Fruit fly (Drosophila melanogaster) whole organism, wandering third instar larva: Measurements from ENCODE around the gene CG46270.

ENCODE experiments used
- Abd-B ChIP-seq: fragments of >200 bp; optimal IDR thresholded peaks from 2 replicates; lab custom pipeline; 2017; ENCODE audit warnings: missing biosample characterization, missing genetic modification characterization
- CG32264 ChIP-seq: fragments of 200-800 bp; sonication (Bioruptor generic); optimal IDR thresholded peaks from 2 replicates; lab custom pipeline; 2016; ENCODE audit warnings: missing biosample characterization, missing genetic modification characterization
- CG9705 ChIP-seq: fragments of 200-800 bp; sonication (Bioruptor generic); optimal IDR thresholded peaks from 2 replicates; lab custom pipeline; 2018; ENCODE audit warnings: missing biosample characterization, mild to moderate bottlenecking, missing genetic modification characterization
- CrebA ChIP-seq: fragments of 200-800 bp; sonication (Bioruptor generic); optimal IDR thresholded peaks from 2 replicates; lab custom pipeline; 2016; ENCODE audit warnings: missing biosample characterization, mild to moderate bottlenecking, missing genetic modification characterization, borderline replicate concordance
- Dfd ChIP-seq: fragments of >200 bp; optimal IDR thresholded peaks from 2 replicates; lab custom pipeline; 2017; ENCODE audit warnings: missing biosample characterization, missing genetic modification characterization
- Dif ChIP-seq: fragments of 200-275, 200-300 bp; sonication (Bioruptor generic); optimal IDR thresholded peaks from 2 replicates; lab custom pipeline; 2018; ENCODE audit warnings: missing biosample characterization, missing genetic modification characterization; ENCODE audit not compliant: partially characterized antibody
- GATAd ChIP-seq: sonication (Bioruptor generic); optimal IDR thresholded peaks from 2 replicates; lab custom pipeline; 2016; ENCODE audit warnings: missing biosample characterization, missing genetic modification characterization
- HLH106 ChIP-seq: fragments of 200-800 bp; optimal IDR thresholded peaks from 3 replicates; lab custom pipeline; 2019; ENCODE audit warnings: missing biosample characterization, mild to moderate bottlenecking, missing genetic modification characterization, moderate library complexity
- Hnf4 ChIP-seq: fragments of 200-800 bp; sonication (Bioruptor generic); optimal IDR thresholded peaks from 2 replicates; lab custom pipeline; 2016; ENCODE audit warnings: missing biosample characterization, mild to moderate bottlenecking, missing genetic modification characterization
- Hr78 ChIP-seq: fragments of >200 bp; optimal IDR thresholded peaks from 2 replicates; lab custom pipeline; 2017; ENCODE audit warnings: missing biosample characterization, missing genetic modification characterization
- Hr83 ChIP-seq: fragments of 200-300 bp; sonication (Bioruptor generic); optimal IDR thresholded peaks from 2 replicates; lab custom pipeline; 2016; ENCODE audit warnings: missing biosample characterization, mild to moderate bottlenecking, missing genetic modification characterization, moderate library complexity; ENCODE audit not compliant: poor library complexity, severe bottlenecking
- Jra ChIP-seq: sonication (Bioruptor generic); optimal IDR thresholded peaks from 2 replicates; lab custom pipeline; 2016; ENCODE audit warnings: missing biosample characterization, missing genetic modification characterization
- Mio ChIP-seq: sonication (Bioruptor generic); optimal IDR thresholded peaks from 2 replicates; lab custom pipeline; 2016; ENCODE audit warnings: missing biosample characterization, missing genetic modification characterization
- Myc ChIP-seq: fragments of >200 bp; optimal IDR thresholded peaks from 2 replicates; lab custom pipeline; 2017
- N ChIP-seq: fragments of >200 bp; optimal IDR thresholded peaks from 2 replicates; lab custom pipeline; 2018; ENCODE audit warnings: missing biosample characterization, missing external identifiers, missing genetic modification characterization
- OdsH ChIP-seq: fragments of 200-800 bp; sonication (Bioruptor generic); optimal IDR thresholded peaks from 2 replicates; lab custom pipeline; 2016; ENCODE audit warnings: missing biosample characterization, mild to moderate bottlenecking, missing genetic modification characterization
- Rel ChIP-seq, 2 experiments: fragments of 200-800 bp; sonication (Bioruptor generic) in 1 of 2; optimal IDR thresholded peaks; 2 replicates in 1 of 2; 3 replicates in 1 of 2; lab custom pipeline; 2016 to 2019; ENCODE audit warnings: mild to moderate bottlenecking in 2 of 2, missing biosample characterization in 2 of 2, missing genetic modification characterization in 2 of 2, moderate library complexity in 1 of 2
- Sp1 ChIP-seq: fragments of 200-800 bp; sonication (Bioruptor generic); optimal IDR thresholded peaks from 3 replicates; lab custom pipeline; 2019; ENCODE audit warnings: missing biosample characterization, mild to moderate bottlenecking, missing genetic modification characterization, moderate library complexity
- Vsx2 ChIP-seq: fragments of 200-300, 225-300 bp; sonication (Bioruptor generic); optimal IDR thresholded peaks from 2 replicates; lab custom pipeline; 2018; ENCODE audit warnings: missing biosample characterization, missing genetic modification characterization; ENCODE audit not compliant: partially characterized antibody
- br ChIP-seq: fragments of 200-800 bp; sonication (Bioruptor generic); optimal IDR thresholded peaks from 2 replicates; lab custom pipeline; 2016; ENCODE audit warnings: missing biosample characterization, missing genetic modification characterization
- brk ChIP-seq: fragments of 200-800 bp; sonication (Bioruptor generic); optimal IDR thresholded peaks from 2 replicates; lab custom pipeline; 2016; ENCODE audit warnings: missing biosample characterization, mild to moderate bottlenecking, missing genetic modification characterization
- dl ChIP-seq, 2 experiments: fragments of 175-275, 200-275 bp in 1 of 2; fragments of 200-275 bp in 1 of 2; sonication (Bioruptor generic); optimal IDR thresholded peaks; lab custom pipeline; 2018; ENCODE audit warnings: mild to moderate bottlenecking in 2 of 2, missing biosample characterization in 2 of 2, missing genetic modification characterization in 2 of 2, moderate library complexity in 2 of 2; ENCODE audit not compliant: partially characterized antibody in 2 of 2, insufficient read depth in 1 of 2
- dmrt93B ChIP-seq: fragments of 200-800 bp; sonication (Bioruptor generic); optimal IDR thresholded peaks from 2 replicates; lab custom pipeline; 2018; ENCODE audit warnings: missing biosample characterization, mild to moderate bottlenecking, missing genetic modification characterization
- dsf ChIP-seq: sonication (Bioruptor generic); optimal IDR thresholded peaks from 2 replicates; lab custom pipeline; 2016; ENCODE audit warnings: missing biosample characterization, missing genetic modification characterization, borderline replicate concordance
- ey ChIP-seq: fragments of 200-800 bp; sonication (Bioruptor generic); optimal IDR thresholded peaks from 2 replicates; lab custom pipeline; 2016; ENCODE audit warnings: missing biosample characterization, missing genetic modification characterization
- foxo ChIP-seq, 2 experiments: fragments of 200-800 bp; sonication (Bioruptor generic); optimal IDR thresholded peaks; 2 replicates in 1 of 2; 3 replicates in 1 of 2; lab custom pipeline; 2016 to 2017; ENCODE audit warnings: missing biosample characterization in 2 of 2, missing genetic modification characterization in 2 of 2
- fru ChIP-seq: fragments of 200-800 bp; sonication (Bioruptor generic); optimal IDR thresholded peaks from 3 replicates; lab custom pipeline; 2016; ENCODE audit warnings: missing biosample characterization, mild to moderate bottlenecking, missing genetic modification characterization
- h ChIP-seq: fragments of 200-800 bp; sonication (Bioruptor generic); optimal IDR thresholded peaks from 3 replicates; lab custom pipeline; 2016; ENCODE audit warnings: missing biosample characterization, mild to moderate bottlenecking, missing genetic modification characterization
- jim ChIP-seq: fragments of 175-275, 200-325 bp; sonication (Bioruptor generic); optimal IDR thresholded peaks from 2 replicates; lab custom pipeline; 2016; ENCODE audit warnings: missing biosample characterization, mild to moderate bottlenecking, missing genetic modification characterization
- lola ChIP-seq: fragments of >200 bp; optimal IDR thresholded peaks from 2 replicates; lab custom pipeline; 2017; ENCODE audit warnings: missing biosample characterization, missing genetic modification characterization
- pan ChIP-seq: fragments of >200 bp; optimal IDR thresholded peaks from 2 replicates; lab custom pipeline; 2017
- psq ChIP-seq: fragments of 200-800 bp; sonication (Bioruptor generic); optimal IDR thresholded peaks from 3 replicates; lab custom pipeline; 2017; ENCODE audit warnings: missing biosample characterization, mild to moderate bottlenecking, missing genetic modification characterization, moderate library complexity
- rgr ChIP-seq: fragments of 200-800 bp; sonication (Bioruptor generic); optimal IDR thresholded peaks from 3 replicates; lab custom pipeline; 2016; ENCODE audit warnings: missing biosample characterization, mild to moderate bottlenecking, missing genetic modification characterization
- sage ChIP-seq: fragments of 200-800 bp; sonication (Bioruptor generic); optimal IDR thresholded peaks from 2 replicates; lab custom pipeline; 2016; ENCODE audit warnings: missing biosample characterization, mild to moderate bottlenecking, missing genetic modification characterization
- sv ChIP-seq: fragments of 200-800 bp; sonication (Bioruptor generic); optimal IDR thresholded peaks from 3 replicates; lab custom pipeline; 2016; ENCODE audit warnings: missing biosample characterization, missing genetic modification characterization
- tai ChIP-seq: sonication (Bioruptor generic); optimal IDR thresholded peaks from 2 replicates; lab custom pipeline; 2016; ENCODE audit warnings: missing biosample characterization, missing genetic modification characterization
- usp ChIP-seq: fragments of >200 bp; optimal IDR thresholded peaks from 2 replicates; lab custom pipeline; 2017; ENCODE audit warnings: missing biosample characterization, missing genetic modification characterization
- woc ChIP-seq: sonication (Bioruptor generic); optimal IDR thresholded peaks from 2 replicates; lab custom pipeline; 2016; ENCODE audit warnings: missing biosample characterization, mild to moderate bottlenecking, missing genetic modification characterization

The CG46270 gene

dm6 chr3R:10433408-10433980 is 5.3 kb upstream of the CG46270 start:
- TF ChIP-seq sage (GFP tag; lab: Kevin White, UChicago): no peak
- no peak for TF ChIP-seq HLH106 (tag; lab: Kevin White, UChicago)
- peak; percentile 61 for TF ChIP-seq Dfd (GFP tag; lab: Kevin White, UChicago)
- TF ChIP-seq dsf (GFP tag; lab: Kevin White, UChicago): no peak
- no peak for TF ChIP-seq N
- TF ChIP-seq Rel (GFP tag; optimal IDR thresholded peaks at IDR 0.05; lab: Kevin White, UChicago): no peak
- TF ChIP-seq Rel (tag; optimal IDR thresholded peaks at IDR 0.05; lab: Kevin White, UChicago): no peak
- TF ChIP-seq Sp1 (GFP tag; lab: Kevin White, UChicago): no peak
- TF ChIP-seq dmrt93B (GFP tag; lab: Kevin White, UChicago): no peak
- TF ChIP-seq, all 38 proteins: peak for 1

- TF ChIP-seq brk (GFP tag; lab: Kevin White, UChicago) (no peak), jim (no peak), HLH106 (tag; lab: Kevin White, UChicago) (no peak), GATAd (no peak), foxo (GFP tag; optimal IDR thresholded peaks at IDR 0.05; lab: Kevin White, UChicago) (no peak), woc (GFP tag; lab: Kevin White, UChicago) (no peak), Jra (GFP tag; lab: Kevin White, UChicago) (no peak), Hr83 (GFP tag; lab: Kevin White, UChicago) (no peak), dsf (GFP tag; lab: Kevin White, UChicago) (no peak), CrebA (no peak), psq (no peak)
Observed at dm6 chr3R:10431089-10431488, 2.9 kb upstream of the CG46270 start.

- peak; percentile 66 for TF ChIP-seq Dfd (GFP tag; lab: Kevin White, UChicago)
- no peak for TF ChIP-seq CG32264 (GFP tag; lab: Kevin White, UChicago)
Observed at dm6 chr3R:10421167-10421566, 7.1 kb downstream of the CG46270 start.

dm6 chr3R:10415923-10416322 is 12.3 kb downstream of the CG46270 start, which contains the start of gene CG6345:
TSS of gene CG6345 (minus strand) at chr3R:10416046.
- TF ChIP-seq GATAd (no peak), jim (no peak), CrebA (no peak), Dfd (GFP tag; lab: Kevin White, UChicago) (no peak), Sp1 (GFP tag; lab: Kevin White, UChicago) (peak; percentile 49), Mio (GFP tag; lab: Kevin White, UChicago) (no peak), Vsx2 (GFP tag; lab: Kevin White, UChicago) (no peak), Myc (lab: Kevin White, UChicago) (no peak), brk (GFP tag; lab: Kevin White, UChicago) (no peak), Hr83 (GFP tag; lab: Kevin White, UChicago) (peak; percentile 75), CG32264 (GFP tag; lab: Kevin White, UChicago) (no peak), usp (no peak), dsf (GFP tag; lab: Kevin White, UChicago) (no peak), sv (peak; percentile 61), lola (GFP tag; lab: Kevin White, UChicago) (no peak), Dif (GFP tag; lab: Kevin White, UChicago) (no peak), woc (GFP tag; lab: Kevin White, UChicago) (no peak), foxo (GFP tag; optimal IDR thresholded peaks at IDR 0.05; lab: Kevin White, UChicago) (peak in 1 of 2 experiments; percentile 73), ey (GFP tag; lab: Kevin White, UChicago) (peak; percentile 22), Abd-B (GFP tag; lab: Kevin White, UChicago) (no peak), CG9705 (GFP tag; lab: Kevin White, UChicago) (peak; percentile 37), OdsH (GFP tag; lab: Kevin White, UChicago) (peak; percentile 68), N (no peak), fru (peak; percentile 63), Hr78 (GFP tag; lab: Kevin White, UChicago) (no peak), dmrt93B (GFP tag; lab: Kevin White, UChicago) (no peak), dl (GFP tag; optimal IDR thresholded peaks at IDR 0.05; lab: Kevin White, UChicago; ENCODE audit: insufficient read depth in 1 of 2, partially characterized antibody in 2 of 2) (no peak), psq (peak; percentile 28), h (peak; percentile 69), br (GFP tag; lab: Kevin White, UChicago) (peak; percentile 54), HLH106 (tag; lab: Kevin White, UChicago) (peak; percentile 53), Jra (GFP tag; lab: Kevin White, UChicago) (no peak), pan (lab: Kevin White, UChicago) (no peak), Rel (GFP tag; optimal IDR thresholded peaks at IDR 0.05; lab: Kevin White, UChicago) (no peak), Rel (tag; optimal IDR thresholded peaks at IDR 0.05; lab: Kevin White, UChicago) (no peak), sage (GFP tag; lab: Kevin White, UChicago) (no peak), rgr (GFP tag; lab: Kevin White, UChicago) (peak; percentile 65), Hnf4 (GFP tag; lab: Kevin White, UChicago) (no peak), tai (GFP tag; lab: Kevin White, UChicago) (no peak)
